Worm (Caenorhabditis elegans) whole organism, midembryonic: ENCODE results near the gene Y53G8AL.1.

Experiments used
- cog-1 ChIP-seq: sonication (generic microtip); optimal IDR thresholded peaks from 2 replicates; lab custom pipeline; 2016; ENCODE audit warnings: missing genetic modification characterization, missing compliant biosample characterization
- tab-1 ChIP-seq: fragments of 200-800 bp; sonication (Bioruptor generic); IDR thresholded peaks from 2 replicates; pipeline ENCODE4 v1.3.6; 2022; ENCODE audit warnings: missing genetic modification characterization, missing compliant biosample characterization

DNA sequence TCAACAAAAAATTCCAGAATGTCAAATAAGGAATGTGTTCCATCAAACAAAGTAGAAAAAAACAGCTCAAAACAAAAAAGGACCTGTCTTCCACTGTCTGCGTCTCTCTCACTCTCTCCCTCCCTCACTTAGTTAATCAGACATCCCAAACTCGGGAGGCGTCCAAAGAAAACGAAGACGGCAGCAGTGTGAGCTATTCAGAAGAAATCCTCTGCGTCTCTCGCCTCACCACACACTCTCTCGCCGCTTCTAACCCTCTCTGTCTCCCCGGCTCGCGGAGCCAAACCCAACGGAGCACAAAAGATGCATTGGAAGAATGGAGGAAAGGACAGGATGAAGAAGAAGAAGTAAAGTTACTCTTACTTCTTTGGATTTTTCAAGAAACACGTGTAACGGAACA is 12.6 kb upstream of the Y53G8AL.1 start:
- TF ChIP-seq cog-1 (tag; lab: Kevin White, UChicago) (no peak), tab-1 (GFP tag; lab: Robert Waterston, UW) (no peak)
